Worm (Caenorhabditis elegans): ENCODE data around the gene sri-77.

DNA sequence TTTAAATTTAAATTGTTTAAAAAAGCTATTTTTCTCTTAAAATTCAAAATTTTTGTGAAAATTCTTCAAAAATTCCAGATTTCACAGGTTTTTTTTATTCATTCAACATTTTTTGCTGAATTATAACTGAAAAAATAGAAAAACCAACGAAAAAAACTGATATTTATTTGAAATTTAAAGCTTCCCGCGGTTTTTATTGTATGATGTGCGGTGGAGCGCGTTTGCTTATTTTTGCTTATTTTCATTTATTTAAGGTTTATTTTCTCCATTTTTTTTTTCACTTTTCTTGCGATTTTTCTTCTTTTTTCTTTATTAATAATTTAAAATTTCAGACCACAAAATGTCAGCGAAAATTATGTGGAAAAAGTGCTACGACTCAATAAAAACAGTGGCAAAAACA is 32.8 kb upstream of the sri-77 start, which contains the start of gene F22E5.9:
- TF ChIP-seq sma-3 (GFP tag; optimal IDR thresholded peaks at IDR 0.05): no peak
- no peak for TF ChIP-seq ZK546.5 (tag; optimal IDR thresholded peaks at IDR 0.05)
- TF ChIP-seq ama-1 (optimal IDR thresholded peaks at IDR 0.05): no peak
- TF ChIP-seq F13H6.1 (tag; optimal IDR thresholded peaks at IDR 0.05): no peak
- TF ChIP-seq elt-3 (tag; optimal IDR thresholded peaks at IDR 0.05): no peak
- no peak for TF ChIP-seq snpc-4 (tag; optimal IDR thresholded peaks at IDR 0.05)
